Fruit fly (Drosophila melanogaster) Kc167 (cell line): Measurements from ENCODE around the gene ATPsynE.

Experiments
- Sin3A ChIP-seq: fragments of >200 bp; optimal IDR thresholded peaks from 2 replicates; lab custom pipeline; 2018; ENCODE audit warnings: missing external identifiers
- psq ChIP-seq: fragments of >200 bp; optimal IDR thresholded peaks from 2 replicates; lab custom pipeline; 2017; ENCODE audit warnings: missing external identifiers

- TF ChIP-seq Sin3A (lab: Kevin White, UChicago) (no peak), psq (no peak)
Measured at dm6 chr3R:14348480-14348879, 21.7 kb downstream of the ATPsynE start.
